Worm (Caenorhabditis elegans) whole organism, L4 larva: ENCODE measurements around the gene F26F2.10.

ENCODE experiments used
- ama-1 ChIP-seq: fragments of 150-350 bp; optimal IDR thresholded peaks from 2 replicates; lab custom pipeline; 2014; ENCODE audit warnings: inconsistent platforms, mixed read lengths
- arid-1 ChIP-seq: fragments of 200-800 bp; sonication (Bioruptor generic); conservative IDR thresholded peaks from 2 replicates; pipeline ENCODE4 v1.3.6; 2022; ENCODE audit warnings: missing genetic modification reagents, missing genetic modification characterization, missing compliant biosample characterization
- ceh-28 ChIP-seq: fragments of 150-350 bp; optimal IDR thresholded peaks from 2 replicates; lab custom pipeline; 2014; ENCODE audit warnings: missing biosample characterization, missing genetic modification reagents, missing genetic modification characterization
- daf-8 ChIP-seq: fragments of 200-800 bp; sonication (Bioruptor generic); IDR thresholded peaks from 2 replicates; pipeline ENCODE4 v1.3.6; 2022; ENCODE audit warnings: missing genetic modification characterization, missing compliant biosample characterization
- dpl-1 ChIP-seq: fragments of 150-350 bp; optimal IDR thresholded peaks from 2 replicates; lab custom pipeline; 2014; ENCODE audit warnings: missing biosample characterization, missing genetic modification reagents, missing genetic modification characterization
- hlh-30 ChIP-seq: sonication (generic microtip); optimal IDR thresholded peaks from 2 replicates; lab custom pipeline; 2017; ENCODE audit warnings: antibody characterized with exemption, mild to moderate bottlenecking, missing genetic modification characterization, missing compliant biosample characterization; ENCODE audit not compliant: insufficient read depth
- mdl-1 ChIP-seq, 2 experiments: fragments of 150-350 bp in 1 of 2; sonication (generic microtip) in 1 of 2; optimal IDR thresholded peaks; 2 replicates each; lab custom pipeline; 2014 to 2017; ENCODE audit warnings: missing biosample characterization in 2 of 2, missing genetic modification characterization in 2 of 2
- mep-1 ChIP-seq: fragments of 150-350 bp; sonication (generic microtip); optimal IDR thresholded peaks from 3 replicates; lab custom pipeline; 2014; ENCODE audit warnings: missing biosample characterization, missing genetic modification characterization
- nhr-25 ChIP-seq: sonication (generic microtip); optimal IDR thresholded peaks from 2 replicates; lab custom pipeline; 2017; ENCODE audit warnings: missing genetic modification characterization, mild to moderate bottlenecking, missing compliant biosample characterization, antibody characterized with exemption, moderate library complexity, borderline replicate concordance; ENCODE audit not compliant: insufficient read depth
- nhr-42 ChIP-seq: fragments of 200-800 bp; sonication (Bioruptor generic); IDR thresholded peaks from 2 replicates; pipeline ENCODE4 v1.3.6; 2022; ENCODE audit warnings: missing genetic modification characterization, missing compliant biosample characterization
- nhr-76 ChIP-seq: fragments of 150-350 bp; optimal IDR thresholded peaks from 2 replicates; lab custom pipeline; 2014; ENCODE audit warnings: missing biosample characterization, missing genetic modification characterization
- skn-1 ChIP-seq: fragments of 150-350 bp; optimal IDR thresholded peaks from 2 replicates; lab custom pipeline; 2014; ENCODE audit warnings: missing biosample characterization, missing genetic modification characterization
- snpc-4 ChIP-seq: fragments of 150-350 bp; optimal IDR thresholded peaks from 2 replicates; lab custom pipeline; 2014; ENCODE audit warnings: missing biosample characterization, missing genetic modification characterization
- ztf-11 ChIP-seq: fragments of 150-350 bp; optimal IDR thresholded peaks from 2 replicates; lab custom pipeline; 2014; ENCODE audit warnings: missing biosample characterization, missing genetic modification characterization

DNA sequence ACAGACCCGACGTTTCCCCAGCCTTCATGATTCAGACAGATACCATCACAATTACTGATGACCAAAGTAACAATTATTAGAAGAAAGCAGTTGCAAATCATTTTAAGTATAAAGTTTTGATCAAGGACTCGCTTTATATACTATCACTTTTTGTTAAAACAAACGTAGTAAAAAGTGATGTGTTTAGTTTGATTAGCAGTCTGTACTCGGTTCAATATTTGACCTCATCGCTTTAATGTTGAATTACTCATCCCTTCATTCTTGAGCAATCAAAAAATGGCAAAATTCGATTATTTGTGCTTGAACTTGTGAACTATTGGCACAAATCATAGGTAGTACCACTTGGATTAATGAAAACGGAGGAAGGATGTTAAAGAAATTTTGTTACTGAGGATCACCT is 36.4 kb downstream of the F26F2.10 start, which contains the start of gene abf-4:
- TF ChIP-seq mdl-1 (tag; optimal IDR thresholded peaks at IDR 0.05; lab: Kevin White, UChicago) (no peak), nhr-76 (no peak), ztf-11 (tag; lab: Kevin White, UChicago) (no peak), hlh-30 (tag; lab: Kevin White, UChicago) (no peak), ama-1 (lab: Kevin White, UChicago) (no peak), skn-1 (tag; lab: Kevin White, UChicago) (no peak), daf-8 (GFP tag; lab: Robert Waterston, UW) (no peak), mep-1 (tag; lab: Kevin White, UChicago) (no peak), nhr-42 (no peak), snpc-4 (tag; lab: Kevin White, UChicago) (no peak), dpl-1 (GFP tag; lab: Kevin White, UChicago) (no peak), nhr-25 (tag; lab: Kevin White, UChicago) (no peak), ceh-28 (tag; lab: Kevin White, UChicago) (no peak), arid-1 (no peak)
